Worm (Caenorhabditis elegans): Measurements from ENCODE around the gene efl-1.

DNA sequence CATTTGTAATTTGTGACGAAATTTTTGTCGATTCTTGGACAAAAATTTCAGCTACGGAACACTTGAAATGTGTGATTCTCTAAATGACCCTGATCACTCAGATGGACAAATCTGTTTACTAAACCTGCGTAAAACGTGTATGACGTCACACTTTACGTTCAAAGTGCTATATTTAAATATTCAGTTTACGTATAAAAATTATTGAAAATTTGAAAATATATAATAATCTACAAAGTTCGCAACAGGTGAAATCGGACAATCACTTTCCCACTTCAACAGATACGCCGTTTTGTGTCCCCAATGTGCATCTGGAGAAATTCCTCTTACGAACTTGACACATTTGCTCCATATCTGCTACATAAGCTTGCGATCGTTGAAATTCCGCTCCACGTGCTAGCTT lies 39.7 kb upstream of the efl-1 start, which contains the start of gene srh-131:
- no peak for TF ChIP-seq ceh-9 (tag; optimal IDR thresholded peaks at IDR 0.05)
- TF ChIP-seq dmd-4 (tag; optimal IDR thresholded peaks at IDR 0.05; ENCODE audit: borderline replicate concordance), result no peak
- no peak for TF ChIP-seq mec-3 (tag; optimal IDR thresholded peaks at IDR 0.05; ENCODE audit: borderline replicate concordance)
- no peak for TF ChIP-seq odd-2 (tag; optimal IDR thresholded peaks at IDR 0.05)
- no peak for TF ChIP-seq rnt-1 (tag; optimal IDR thresholded peaks at IDR 0.05)
- no peak for TF ChIP-seq ceh-18 (tag; optimal IDR thresholded peaks at IDR 0.05)
- TF ChIP-seq eyg-1 (tag; optimal IDR thresholded peaks at IDR 0.05), result no peak
- no peak for TF ChIP-seq pha-4 (tag; optimal IDR thresholded peaks at IDR 0.05)
- no peak for TF ChIP-seq hlh-15 (tag; optimal IDR thresholded peaks at IDR 0.05)
- no peak for TF ChIP-seq tbx-2 (tag; optimal IDR thresholded peaks at IDR 0.05)
- TF ChIP-seq ama-1 (optimal IDR thresholded peaks at IDR 0.05), result no peak
